Worm (Caenorhabditis elegans): Measurements from ENCODE around the gene clec-256.

- TF ChIP-seq snpc-4 (tag; optimal IDR thresholded peaks at IDR 0.05), result no peak
- no peak for TF ChIP-seq elt-1 (tag; optimal IDR thresholded peaks at IDR 0.05; ENCODE audit: borderline replicate concordance, insufficient read depth)
- TF ChIP-seq hlh-1 (tag; optimal IDR thresholded peaks at IDR 0.05), result no peak
- no peak for TF ChIP-seq lsy-2 (tag; optimal IDR thresholded peaks at IDR 0.05)
- TF ChIP-seq unc-39 (tag; optimal IDR thresholded peaks at IDR 0.05), result no peak
- no peak for TF ChIP-seq nhr-76 (tag; optimal IDR thresholded peaks at IDR 0.05)
- TF ChIP-seq sem-2 (GFP tag; optimal IDR thresholded peaks at IDR 0.05), result no peak
- TF ChIP-seq ztf-11 (tag; optimal IDR thresholded peaks at IDR 0.05), result no peak
- TF ChIP-seq elt-3 (tag; optimal IDR thresholded peaks at IDR 0.05), result no peak
- no peak for TF ChIP-seq unc-62 (GFP tag; optimal IDR thresholded peaks at IDR 0.05)
- TF ChIP-seq pha-4 (tag; optimal IDR thresholded peaks at IDR 0.05), result no peak
- no peak for TF ChIP-seq tbx-8 (GFP tag; optimal IDR thresholded peaks at IDR 0.05)
These were observed 34.9 kb downstream of the clec-256 start, which contains the start of gene sri-10 for ce11 chrV:18806409-18806808.
